Worm (Caenorhabditis elegans) whole organism, midembryonic: ENCODE results near the gene ttm-2.

Experiments used
- cog-1 ChIP-seq: sonication (generic microtip); optimal IDR thresholded peaks from 2 replicates; lab custom pipeline; 2016; ENCODE audit warnings: missing genetic modification characterization, missing compliant biosample characterization
- ztf-29 ChIP-seq: fragments of 200-800 bp; sonication (Bioruptor generic); IDR thresholded peaks from 2 replicates; pipeline ENCODE4 v1.3.6; 2022; ENCODE audit warnings: missing genetic modification reagents, missing genetic modification characterization, missing compliant biosample characterization

DNA sequence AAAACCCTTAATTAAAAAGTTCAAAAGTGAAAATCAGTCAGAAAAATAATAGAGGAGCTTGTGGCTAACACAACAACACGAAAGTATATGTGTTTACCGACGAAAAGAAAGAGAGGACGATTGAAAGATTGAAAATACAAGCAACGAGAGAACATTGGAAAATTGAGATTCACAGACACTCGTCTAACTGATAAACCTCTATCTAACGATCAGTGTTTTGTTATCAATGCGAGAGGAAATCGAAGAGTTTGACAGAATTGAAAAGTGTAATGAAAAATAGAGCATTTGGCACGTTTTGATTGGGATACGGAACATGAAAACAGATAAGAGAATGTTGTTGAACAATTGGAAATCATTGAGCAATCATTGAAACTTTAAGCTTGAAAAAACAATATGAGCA is 37.5 kb downstream of the ttm-2 start:
- TF ChIP-seq ztf-29 (GFP tag; lab: Robert Waterston, UW): no peak
- no peak for TF ChIP-seq cog-1
